Worm (Caenorhabditis elegans) whole organism, L2 larva: ENCODE measurements around the gene F53B3.3.
"Not testable (repeated sequence)": the region's sequence is repeated elsewhere in the genome, so short reads cannot be mapped to it uniquely, and the experiment has no call there.

Experiments
- C34F6.9 ChIP-seq: fragments of 150-350 bp; optimal IDR thresholded peaks from 2 replicates; lab custom pipeline; 2014; ENCODE audit warnings: missing biosample characterization, missing genetic modification characterization
- F13H6.1 ChIP-seq: sonication (generic microtip); optimal IDR thresholded peaks from 2 replicates; lab custom pipeline; 2016; ENCODE audit warnings: missing genetic modification characterization, missing compliant biosample characterization
- R02D3.7 ChIP-seq: fragments of 150-350 bp; optimal IDR thresholded peaks from 2 replicates; lab custom pipeline; 2014; ENCODE audit warnings: missing biosample characterization, missing genetic modification characterization
- aly-2 ChIP-seq: fragments of 150-350 bp; optimal IDR thresholded peaks from 2 replicates; lab custom pipeline; 2014; ENCODE audit warnings: missing biosample characterization, missing genetic modification characterization
- ama-1 ChIP-seq: fragments of 150-350 bp; optimal IDR thresholded peaks from 2 replicates; lab custom pipeline; 2018; ENCODE audit warnings: inconsistent platforms
- blmp-1 ChIP-seq: sonication (generic microtip); optimal IDR thresholded peaks from 2 replicates; lab custom pipeline; 2017; ENCODE audit warnings: missing genetic modification characterization, mild to moderate bottlenecking, missing compliant biosample characterization, antibody characterized with exemption, moderate library complexity; ENCODE audit not compliant: insufficient read depth
- ceh-16 ChIP-seq: fragments of 150-350 bp; optimal IDR thresholded peaks from 2 replicates; lab custom pipeline; 2014; ENCODE audit warnings: missing biosample characterization, missing genetic modification characterization
- crh-2 ChIP-seq: sonication (generic microtip); optimal IDR thresholded peaks from 2 replicates; lab custom pipeline; 2017; ENCODE audit warnings: missing biosample characterization, missing genetic modification characterization
- dmd-4 ChIP-seq: sonication (generic microtip); optimal IDR thresholded peaks from 2 replicates; lab custom pipeline; 2017; ENCODE audit warnings: missing biosample characterization, missing genetic modification characterization
- elt-1 ChIP-seq: fragments of 150-350 bp; optimal IDR thresholded peaks from 2 replicates; lab custom pipeline; 2014; ENCODE audit warnings: missing biosample characterization, missing genetic modification characterization
- fos-1 ChIP-seq: fragments of 150-350 bp; optimal IDR thresholded peaks from 2 replicates; lab custom pipeline; 2014; ENCODE audit warnings: missing biosample characterization, missing genetic modification characterization
- lin-11 ChIP-seq: fragments of 150-350 bp; sonication (generic microtip); optimal IDR thresholded peaks from 2 replicates; lab custom pipeline; 2014; ENCODE audit warnings: missing biosample characterization, missing genetic modification characterization, inconsistent platforms, mixed read lengths
- lin-13 ChIP-seq: fragments of 150-350 bp; optimal IDR thresholded peaks from 2 replicates; lab custom pipeline; 2014; ENCODE audit warnings: missing biosample characterization, missing genetic modification reagents, missing genetic modification characterization
- lin-39 ChIP-seq: fragments of 150-350 bp; optimal IDR thresholded peaks from 2 replicates; lab custom pipeline; 2014; ENCODE audit warnings: missing biosample characterization, missing genetic modification reagents, missing genetic modification characterization
- lsy-2 ChIP-seq, 2 experiments: fragments of 150-350 bp in 1 of 2; sonication (generic microtip) in 1 of 2; optimal IDR thresholded peaks; 2 replicates each; lab custom pipeline; 2014 to 2017; ENCODE audit warnings: missing biosample characterization in 2 of 2, missing genetic modification characterization in 2 of 2
- mab-5 ChIP-seq: fragments of 150-350 bp; optimal IDR thresholded peaks from 2 replicates; lab custom pipeline; 2014; ENCODE audit warnings: missing biosample characterization, missing genetic modification characterization
- nhr-10 ChIP-seq: sonication (generic microtip); optimal IDR thresholded peaks from 2 replicates; lab custom pipeline; 2017; ENCODE audit warnings: missing biosample characterization, missing genetic modification characterization
- nhr-129 ChIP-seq: fragments of 150-350 bp; optimal IDR thresholded peaks from 2 replicates; lab custom pipeline; 2014; ENCODE audit warnings: missing biosample characterization, missing genetic modification characterization
- nhr-21 ChIP-seq: fragments of 150-350 bp; optimal IDR thresholded peaks from 2 replicates; lab custom pipeline; 2014; ENCODE audit warnings: missing biosample characterization, missing genetic modification characterization
- nhr-23 ChIP-seq: fragments of 150-350 bp; optimal IDR thresholded peaks from 2 replicates; lab custom pipeline; 2014; ENCODE audit warnings: missing biosample characterization, missing genetic modification reagents, missing genetic modification characterization
- nhr-237 ChIP-seq: fragments of 150-350 bp; optimal IDR thresholded peaks from 2 replicates; lab custom pipeline; 2014; ENCODE audit warnings: missing biosample characterization, missing genetic modification characterization
- nhr-25 ChIP-seq: fragments of 150-350 bp; sonication (generic microtip); optimal IDR thresholded peaks from 3 replicates; lab custom pipeline; 2014; ENCODE audit warnings: missing biosample characterization, missing genetic modification characterization
- nhr-6 ChIP-seq: fragments of 150-350 bp; optimal IDR thresholded peaks from 2 replicates; lab custom pipeline; 2014; ENCODE audit warnings: missing biosample characterization, missing genetic modification characterization
- nhr-77 ChIP-seq: fragments of 150-350 bp; optimal IDR thresholded peaks from 2 replicates; lab custom pipeline; 2014; ENCODE audit warnings: missing biosample characterization, missing genetic modification characterization
- peb-1 ChIP-seq: fragments of 150-350 bp; optimal IDR thresholded peaks from 2 replicates; lab custom pipeline; 2014; ENCODE audit warnings: missing biosample characterization, missing genetic modification characterization
- sem-4 ChIP-seq: fragments of 150-350 bp; optimal IDR thresholded peaks from 2 replicates; lab custom pipeline; 2014; ENCODE audit warnings: missing biosample characterization, missing genetic modification reagents, missing genetic modification characterization
- skn-1 ChIP-seq: sonication (generic microtip); optimal IDR thresholded peaks from 2 replicates; lab custom pipeline; 2017; ENCODE audit warnings: missing biosample characterization, missing genetic modification characterization
- sma-3 ChIP-seq: sonication (generic microtip); optimal IDR thresholded peaks from 2 replicates; lab custom pipeline; 2016; ENCODE audit warnings: missing genetic modification reagents, missing genetic modification characterization, missing compliant biosample characterization
- sma-9 ChIP-seq, 2 experiments: fragments of 150-350 bp in 1 of 2; sonication (generic microtip) in 1 of 2; optimal IDR thresholded peaks; 2 replicates each; lab custom pipeline; 2014 to 2016; ENCODE audit warnings: missing genetic modification characterization in 2 of 2, mild to moderate bottlenecking in 1 of 2, missing biosample characterization in 1 of 2, missing compliant biosample characterization in 1 of 2, missing genetic modification reagents in 1 of 2, moderate library complexity in 1 of 2
- snpc-4 ChIP-seq: fragments of 150-350 bp; optimal IDR thresholded peaks from 2 replicates; lab custom pipeline; 2014; ENCODE audit warnings: missing biosample characterization, missing genetic modification characterization
- unc-55 ChIP-seq: fragments of 150-350 bp; sonication (generic microtip); optimal IDR thresholded peaks from 3 replicates; lab custom pipeline; 2014; ENCODE audit warnings: missing biosample characterization, missing genetic modification reagents, missing genetic modification characterization
- unc-62 ChIP-seq: fragments of 150-350 bp; optimal IDR thresholded peaks from 2 replicates; lab custom pipeline; 2014; ENCODE audit warnings: missing biosample characterization, missing genetic modification reagents, missing genetic modification characterization
- zag-1 ChIP-seq: fragments of 150-350 bp; optimal IDR thresholded peaks from 2 replicates; lab custom pipeline; 2014; ENCODE audit warnings: missing biosample characterization, missing genetic modification characterization
- ztf-1 ChIP-seq: fragments of 200-800 bp; sonication (Bioruptor generic); conservative IDR thresholded peaks from 2 replicates; pipeline ENCODE4 v1.3.6; 2022; ENCODE audit warnings: missing genetic modification characterization, missing compliant biosample characterization
- ztf-11 ChIP-seq: sonication (generic microtip); optimal IDR thresholded peaks from 2 replicates; lab custom pipeline; 2017; ENCODE audit warnings: missing biosample characterization, missing genetic modification characterization

The F53B3.3 gene

DNA sequence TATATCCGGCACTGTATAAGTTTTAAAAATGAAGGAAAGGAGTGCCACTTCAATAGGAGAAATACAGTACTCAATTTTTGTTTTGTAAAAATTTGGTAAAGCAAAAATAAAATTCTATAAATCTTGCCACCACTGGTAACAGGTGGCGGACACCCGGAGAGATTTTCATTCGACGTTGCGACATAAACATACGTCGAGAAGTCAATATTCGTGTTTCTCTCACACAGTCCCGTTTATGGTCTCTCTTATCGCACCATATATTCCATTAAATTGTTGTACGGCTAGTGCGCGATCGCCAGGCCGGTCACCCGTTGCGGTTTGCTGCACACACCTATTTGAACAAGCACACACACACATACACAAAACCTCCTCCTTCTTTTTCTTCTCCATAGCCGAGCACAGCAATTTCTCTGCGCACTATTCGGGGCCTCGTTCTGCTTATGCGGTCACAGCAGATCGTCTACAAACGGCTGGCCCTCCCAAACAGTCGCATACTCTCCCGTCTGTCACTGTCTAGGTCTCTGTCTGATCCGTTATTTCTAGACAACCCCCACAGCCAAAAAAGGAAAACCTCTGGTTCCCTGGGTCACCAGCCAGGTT is 30.1 kb upstream of the F53B3.3 start:
- TF ChIP-seq nhr-25 (no peak), nhr-10 (tag; lab: Kevin White, UChicago) (no peak), lin-13 (GFP tag; lab: Kevin White, UChicago) (no peak), sem-4 (tag; lab: Kevin White, UChicago) (no peak), elt-1 (tag; lab: Kevin White, UChicago) (no peak), unc-62 (GFP tag; lab: Kevin White, UChicago) (no peak), zag-1 (no peak), nhr-6 (tag; lab: Kevin White, UChicago) (no peak), nhr-23 (tag; lab: Kevin White, UChicago) (no peak), R02D3.7 (tag; lab: Kevin White, UChicago) (no peak), ztf-11 (tag; lab: Kevin White, UChicago) (no peak), aly-2 (no peak)

ce11 chrX:2898256-2898655 is 27.3 kb upstream of the F53B3.3 start, which contains the start of gene F52B10.3:
Gene F52B10.3, minus strand, starts transcription at chrX:2898356.
- TF ChIP-seq unc-55 (GFP tag; lab: Kevin White, UChicago) (peak; percentile 14), R02D3.7 (tag; lab: Kevin White, UChicago) (no peak)

- TF ChIP-seq mab-5 (tag; lab: Kevin White, UChicago) (no peak), lin-39 (tag; lab: Kevin White, UChicago) (no peak), nhr-25 (peak; percentile 47), ceh-16 (tag; lab: Kevin White, UChicago) (no peak), crh-2 (no peak), nhr-129 (tag; lab: Kevin White, UChicago) (no peak), nhr-6 (tag; lab: Kevin White, UChicago) (no peak), aly-2 (no peak), lin-11 (no peak), peb-1 (tag; lab: Kevin White, UChicago) (no peak), snpc-4 (tag; lab: Kevin White, UChicago) (no peak), zag-1 (no peak), C34F6.9 (tag; lab: Kevin White, UChicago) (no peak), blmp-1 (tag; lab: Kevin White, UChicago) (peak; percentile 46), sma-9 (GFP tag; optimal IDR thresholded peaks at IDR 0.05; lab: Kevin White, UChicago) (peak; percentile 13), sma-9 (tag; optimal IDR thresholded peaks at IDR 0.05; lab: Kevin White, UChicago) (no peak)
Measured at ce11 chrX:2895646-2896045, 24.7 kb upstream of the F53B3.3 start.

ce11 chrX:2894273-2894672 is 23.3 kb upstream of the F53B3.3 start, which contains the start of gene B0410.1:
Gene B0410.1, plus strand, starts transcription at chrX:2894573.
- TF ChIP-seq nhr-129 (tag; lab: Kevin White, UChicago); lsy-2 (tag; optimal IDR thresholded peaks at IDR 0.05; lab: Kevin White, UChicago); zag-1: not testable (repeated sequence)

DNA sequence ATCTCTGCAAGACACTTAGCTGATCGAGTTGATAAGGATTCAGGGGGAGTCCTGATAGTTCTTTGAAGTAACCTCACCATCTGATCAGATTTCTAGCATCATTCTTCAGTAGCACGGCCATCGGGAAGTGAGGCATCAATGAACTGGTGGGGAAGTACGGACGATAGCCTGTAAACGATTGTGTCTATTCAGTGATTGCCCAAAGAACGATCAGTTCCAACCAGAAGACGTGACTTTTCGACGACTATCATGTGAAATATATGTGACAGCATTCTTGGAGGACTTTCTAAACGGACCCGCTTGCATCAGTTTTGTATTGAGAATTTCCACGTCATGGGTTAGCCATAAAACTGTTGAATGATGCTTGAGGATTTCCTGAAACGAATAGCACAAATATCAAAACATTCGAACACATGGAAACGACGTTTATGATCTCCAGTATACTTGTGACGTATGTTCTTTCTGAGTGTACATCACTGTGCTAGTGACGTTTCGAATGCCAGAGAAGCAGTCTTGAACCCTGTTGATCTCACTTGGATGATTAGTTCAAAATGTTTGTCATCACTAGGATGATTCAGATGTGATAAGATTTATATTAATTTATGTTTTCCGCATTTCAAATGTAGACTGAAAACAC is 22.2 kb upstream of the F53B3.3 start:
- TF ChIP-seq sma-9 (GFP tag; optimal IDR thresholded peaks at IDR 0.05; lab: Kevin White, UChicago): peak; percentile 84
- TF ChIP-seq sma-9 (tag; optimal IDR thresholded peaks at IDR 0.05; lab: Kevin White, UChicago): no peak
- peak; percentile 33 for TF ChIP-seq nhr-129 (tag; lab: Kevin White, UChicago)
- TF ChIP-seq nhr-6 (tag; lab: Kevin White, UChicago): no peak
- TF ChIP-seq nhr-21 (tag; lab: Kevin White, UChicago): peak; percentile 82
- peak; percentile 82 for TF ChIP-seq nhr-25
- TF ChIP-seq nhr-77 (tag; lab: Kevin White, UChicago): no peak
- no peak for TF ChIP-seq snpc-4 (tag; lab: Kevin White, UChicago)
- TF ChIP-seq skn-1: no peak
- peak; percentile 74 for TF ChIP-seq sma-3 (GFP tag; lab: Kevin White, UChicago)
- no peak for TF ChIP-seq nhr-10 (tag; lab: Kevin White, UChicago)
- no peak for TF ChIP-seq unc-62 (GFP tag; lab: Kevin White, UChicago)
- TF ChIP-seq blmp-1 (tag; lab: Kevin White, UChicago): no peak
- no peak for TF ChIP-seq peb-1 (tag; lab: Kevin White, UChicago)
- TF ChIP-seq ama-1 (lab: Kevin White, UChicago): no peak
- TF ChIP-seq mab-5 (tag; lab: Kevin White, UChicago): no peak
- TF ChIP-seq lin-11: no peak
- TF ChIP-seq nhr-23 (tag; lab: Kevin White, UChicago): no peak
- TF ChIP-seq ceh-16 (tag; lab: Kevin White, UChicago): no peak
- no peak for TF ChIP-seq elt-1 (tag; lab: Kevin White, UChicago)
- TF ChIP-seq lsy-2 (tag; optimal IDR thresholded peaks at IDR 0.05; lab: Kevin White, UChicago): no peak
- no peak for TF ChIP-seq fos-1
- no peak for TF ChIP-seq ztf-1
- TF ChIP-seq dmd-4 (tag; lab: Kevin White, UChicago): no peak
- no peak for TF ChIP-seq nhr-237 (tag; lab: Kevin White, UChicago)
- no peak for TF ChIP-seq F13H6.1 (tag; lab: Kevin White, UChicago)
